Comparison of ENCODE assay signal across 4 fruit fly cellular contexts in genomic region chr3R:23538719-23539145, dm6.
TF ChIP-seq lines count a peak whose summit lies in the region.

Gene Ugt303B2, minus strand, starts transcription at chr3R:23538908.

- TF ChIP-seq CTCF in S2 (optimal IDR thresholded peaks at IDR 0.05; lab: Kevin White, UChicago), result peak; percentile 64 to 80
- peak; percentile 92 for TF ChIP-seq CTCF in whole organism, embryonic (GFP tag; optimal IDR thresholded peaks at IDR 0.05; lab: Kevin White, UChicago)

TF ChIP-seq in whole organism, embryonic, 481 proteins besides CTCF, POLR2A, EP300 and RAD21 (continues in another document):
- TF ChIP-seq Nf-YA (GFP tag; IDR thresholded peaks at IDR 0.05; lab: Robert Waterston, UW), result no peak
- TF ChIP-seq Opbp (GFP tag; IDR thresholded peaks at IDR 0.05; lab: Robert Waterston, UW; ENCODE audit: partially characterized antibody), result no peak
- TF ChIP-seq CG13894 (tag; optimal IDR thresholded peaks at IDR 0.05; lab: Kevin White, UChicago), result no peak
- TF ChIP-seq Xrp1 (GFP tag; IDR thresholded peaks at IDR 0.05; lab: Robert Waterston, UW), result no peak
- peak; percentile 34 for TF ChIP-seq run (tag; optimal IDR thresholded peaks at IDR 0.05; lab: Kevin White, UChicago)
- TF ChIP-seq Nf-YC (tag; optimal IDR thresholded peaks at IDR 0.05; lab: Kevin White, UChicago), result no peak
- TF ChIP-seq CG16813 (GFP tag; IDR thresholded peaks at IDR 0.05; lab: Robert Waterston, UW; ENCODE audit: partially characterized antibody), result no peak
- TF ChIP-seq CG4282 (GFP tag; optimal IDR thresholded peaks at IDR 0.05; lab: Kevin White, UChicago), result no peak
- TF ChIP-seq Oli (tag; optimal IDR thresholded peaks at IDR 0.05; lab: Kevin White, UChicago), result no peak
- TF ChIP-seq CG15514 (GFP tag; optimal IDR thresholded peaks at IDR 0.05; lab: Kevin White, UChicago), result peak; percentile 97
- TF ChIP-seq wor (GFP tag; IDR thresholded peaks at IDR 0.05; lab: Robert Waterston, UW), result no peak
- TF ChIP-seq CG4617 (GFP tag; optimal IDR thresholded peaks at IDR 0.05; lab: Kevin White, UChicago; ENCODE audit: borderline replicate concordance), result no peak
- TF ChIP-seq CG15696 (tag; optimal IDR thresholded peaks at IDR 0.05; lab: Kevin White, UChicago), result no peak
- peak; percentile 6 for TF ChIP-seq CG7987 (GFP tag; optimal IDR thresholded peaks at IDR 0.05; lab: Kevin White, UChicago)
- TF ChIP-seq gro (GFP tag; optimal IDR thresholded peaks at IDR 0.05; lab: Kevin White, UChicago), result no peak
- peak; percentile 4 for TF ChIP-seq CG2116 (GFP tag; optimal IDR thresholded peaks at IDR 0.05; lab: Kevin White, UChicago)
- peak; percentile 89 for TF ChIP-seq CG10321 (GFP tag; IDR thresholded peaks at IDR 0.05; lab: Robert Waterston, UW)
- TF ChIP-seq Side (GFP tag; optimal IDR thresholded peaks at IDR 0.05; lab: Kevin White, UChicago), result peak; percentile 9
- TF ChIP-seq CG4328 (GFP tag; optimal IDR thresholded peaks at IDR 0.05; lab: Kevin White, UChicago), result no peak
- TF ChIP-seq Dbx (GFP tag; IDR thresholded peaks at IDR 0.05; lab: Robert Waterston, UW), result no peak
- TF ChIP-seq ATbp (GFP tag; optimal IDR thresholded peaks at IDR 0.05; lab: Kevin White, UChicago), result no peak
- TF ChIP-seq CG7786 (GFP tag; optimal IDR thresholded peaks at IDR 0.05; lab: Kevin White, UChicago), result no peak
- no peak for TF ChIP-seq jing (GFP tag; optimal IDR thresholded peaks at IDR 0.05; lab: Kevin White, UChicago)
- no peak for TF ChIP-seq Ets65A (GFP tag; lab: Kevin White, UChicago)
- peak; percentile 12 for TF ChIP-seq CG34376 (GFP tag; optimal IDR thresholded peaks at IDR 0.05; lab: Kevin White, UChicago)
- TF ChIP-seq Atf3 (GFP tag; optimal IDR thresholded peaks at IDR 0.05; lab: Kevin White, UChicago), result no peak
- no peak for TF ChIP-seq seq (GFP tag; IDR thresholded peaks at IDR 0.05; lab: Robert Waterston, UW)
- no peak for TF ChIP-seq Hey (tag; optimal IDR thresholded peaks at IDR 0.05; lab: Kevin White, UChicago)
- TF ChIP-seq CG11398 (GFP tag; optimal IDR thresholded peaks at IDR 0.05; lab: Kevin White, UChicago), result no peak
- TF ChIP-seq CG12219 (GFP tag; optimal IDR thresholded peaks at IDR 0.05; lab: Kevin White, UChicago), result no peak
- no peak for TF ChIP-seq wdn (GFP tag; IDR thresholded peaks at IDR 0.05; lab: Robert Waterston, UW)
- peak; percentile 50 for TF ChIP-seq sens (GFP tag; lab: Kevin White, UChicago)

TF ChIP-seq in whole organism, prepupa, 60 proteins besides CTCF, POLR2A, EP300 and RAD21:
- no peak for TF ChIP-seq CG6163 (GFP tag; IDR thresholded peaks at IDR 0.05; lab: Robert Waterston, UW)
- TF ChIP-seq vri (GFP tag; optimal IDR thresholded peaks at IDR 0.05; lab: Kevin White, UChicago), result peak; percentile 11

TF ChIP-seq in whole organism, wandering third instar larva, 38 proteins besides CTCF, POLR2A, EP300 and RAD21:
- peak; percentile 9 for TF ChIP-seq Vsx2 (GFP tag; optimal IDR thresholded peaks at IDR 0.05; lab: Kevin White, UChicago; ENCODE audit: partially characterized antibody)
- TF ChIP-seq fru (GFP tag; optimal IDR thresholded peaks at IDR 0.05; lab: Kevin White, UChicago), result peak; percentile 47
- TF ChIP-seq CG9705 (GFP tag; optimal IDR thresholded peaks at IDR 0.05; lab: Kevin White, UChicago), result no peak
